Worm (Caenorhabditis elegans) whole organism, late embryonic: Measurements from ENCODE around the gene C23H5.11.
A peak's percentile ranks its signal among the peaks of the same experiment; 100 is the strongest.

Experiments
- C08G9.2 ChIP-seq: sonication (generic microtip); optimal IDR thresholded peaks from 2 replicates; lab custom pipeline; 2016; ENCODE audit warnings: mild to moderate bottlenecking, missing genetic modification characterization, moderate library complexity, missing compliant biosample characterization
- C38D4.7 ChIP-seq: fragments of 200-800 bp; sonication (Bioruptor generic); optimal IDR thresholded peaks from 2 replicates; lab custom pipeline; 2018; ENCODE audit warnings: mild to moderate bottlenecking, missing genetic modification characterization, moderate library complexity, missing compliant biosample characterization
- F13H6.1 ChIP-seq: sonication (generic microtip); optimal IDR thresholded peaks from 2 replicates; lab custom pipeline; 2016; ENCODE audit warnings: missing genetic modification characterization, missing compliant biosample characterization
- Y22D7AL.16 ChIP-seq: sonication (generic microtip); optimal IDR thresholded peaks from 2 replicates; lab custom pipeline; 2016; ENCODE audit warnings: missing genetic modification characterization, missing compliant biosample characterization
- ahr-1 ChIP-seq: sonication (generic microtip); optimal IDR thresholded peaks from 2 replicates; lab custom pipeline; 2016; ENCODE audit warnings: missing genetic modification characterization, missing compliant biosample characterization
- ceh-14 ChIP-seq: sonication (generic microtip); optimal IDR thresholded peaks from 2 replicates; lab custom pipeline; 2016; ENCODE audit warnings: missing genotype, missing genetic modification characterization, missing compliant biosample characterization
- ceh-19 ChIP-seq: fragments of 200-800 bp; sonication (Bioruptor generic); optimal IDR thresholded peaks from 2 replicates; lab custom pipeline; 2018; ENCODE audit warnings: mild to moderate bottlenecking, missing genetic modification characterization, missing compliant biosample characterization
- ceh-22 ChIP-seq: sonication (generic microtip); optimal IDR thresholded peaks from 2 replicates; lab custom pipeline; 2017; ENCODE audit warnings: missing biosample characterization, missing genetic modification characterization
- ceh-31 ChIP-seq: sonication (generic microtip); optimal IDR thresholded peaks from 2 replicates; lab custom pipeline; 2016; ENCODE audit warnings: missing genetic modification characterization, missing compliant biosample characterization
- ceh-34 ChIP-seq: sonication (generic microtip); optimal IDR thresholded peaks from 2 replicates; lab custom pipeline; 2016; ENCODE audit warnings: mild to moderate bottlenecking, missing genetic modification characterization, missing compliant biosample characterization
- ceh-45 ChIP-seq: fragments of 200-800 bp; sonication (Bioruptor generic); IDR thresholded peaks from 2 replicates; pipeline ENCODE4 v1.3.6; 2022; ENCODE audit warnings: missing genetic modification reagents, missing genetic modification characterization, missing compliant biosample characterization
- ceh-48 ChIP-seq: sonication (generic microtip); optimal IDR thresholded peaks from 2 replicates; lab custom pipeline; 2016; ENCODE audit warnings: missing genetic modification characterization, inconsistent platforms, missing compliant biosample characterization
- ceh-6 ChIP-seq: fragments of 200-800 bp; sonication (Bioruptor generic); optimal IDR thresholded peaks from 2 replicates; lab custom pipeline; 2018; ENCODE audit warnings: mild to moderate bottlenecking, missing genetic modification characterization, missing compliant biosample characterization
- che-1 ChIP-seq: sonication (generic microtip); optimal IDR thresholded peaks from 2 replicates; lab custom pipeline; 2016; ENCODE audit warnings: mild to moderate bottlenecking, missing genetic modification characterization, missing compliant biosample characterization
- dmd-4 ChIP-seq: sonication (generic microtip); optimal IDR thresholded peaks from 2 replicates; lab custom pipeline; 2016; ENCODE audit warnings: borderline replicate concordance, missing genetic modification characterization, missing compliant biosample characterization
- elt-4 ChIP-seq: sonication (generic microtip); optimal IDR thresholded peaks from 2 replicates; lab custom pipeline; 2016; ENCODE audit warnings: missing genetic modification characterization, missing compliant biosample characterization
- eyg-1 ChIP-seq: sonication (generic microtip); optimal IDR thresholded peaks from 2 replicates; lab custom pipeline; 2016; ENCODE audit warnings: missing genotype, missing genetic modification characterization, missing compliant biosample characterization
- fax-1 ChIP-seq: sonication (generic microtip); optimal IDR thresholded peaks from 2 replicates; lab custom pipeline; 2016; ENCODE audit warnings: missing genotype, missing genetic modification characterization, missing compliant biosample characterization
- fkh-10 ChIP-seq: fragments of 150-350 bp; optimal IDR thresholded peaks from 2 replicates; lab custom pipeline; 2014; ENCODE audit warnings: missing biosample characterization, missing genetic modification reagents, missing genetic modification characterization
- gmeb-2 ChIP-seq: sonication (generic microtip); optimal IDR thresholded peaks from 2 replicates; lab custom pipeline; 2016; ENCODE audit warnings: missing genetic modification characterization, inconsistent platforms, missing compliant biosample characterization
- hlh-15 ChIP-seq: sonication (generic microtip); optimal IDR thresholded peaks from 2 replicates; lab custom pipeline; 2016; ENCODE audit warnings: missing genetic modification characterization, missing compliant biosample characterization
- hlh-30 ChIP-seq: sonication (generic microtip); optimal IDR thresholded peaks from 2 replicates; lab custom pipeline; 2017; ENCODE audit warnings: antibody characterized with exemption, missing genetic modification characterization, missing compliant biosample characterization; ENCODE audit not compliant: insufficient read depth
- hlh-6 ChIP-seq: sonication (generic microtip); optimal IDR thresholded peaks from 2 replicates; lab custom pipeline; 2016; ENCODE audit warnings: missing genotype, missing genetic modification characterization, missing compliant biosample characterization
- lin-11 ChIP-seq: fragments of 200-800 bp; sonication (Bioruptor generic); optimal IDR thresholded peaks from 2 replicates; lab custom pipeline; 2018; ENCODE audit warnings: mild to moderate bottlenecking, missing genetic modification characterization, missing compliant biosample characterization
- nhr-11 ChIP-seq: fragments of 150-350 bp; optimal IDR thresholded peaks from 2 replicates; lab custom pipeline; 2014; ENCODE audit warnings: missing biosample characterization, missing genetic modification characterization
- nhr-232 ChIP-seq: sonication (generic microtip); optimal IDR thresholded peaks from 2 replicates; lab custom pipeline; 2016; ENCODE audit warnings: missing genetic modification characterization, missing compliant biosample characterization
- odd-2 ChIP-seq: sonication (generic microtip); optimal IDR thresholded peaks from 2 replicates; lab custom pipeline; 2017; ENCODE audit warnings: antibody characterized with exemption, mild to moderate bottlenecking, missing genetic modification characterization, missing compliant biosample characterization
- pqm-1 ChIP-seq: sonication (generic microtip); optimal IDR thresholded peaks from 2 replicates; lab custom pipeline; 2016; ENCODE audit warnings: missing genetic modification characterization, missing compliant biosample characterization
- pros-1 ChIP-seq: fragments of 150-350 bp; optimal IDR thresholded peaks from 2 replicates; lab custom pipeline; 2014; ENCODE audit warnings: missing biosample characterization, missing genetic modification reagents, missing genetic modification characterization
- ref-2 ChIP-seq: sonication (generic microtip); optimal IDR thresholded peaks from 2 replicates; lab custom pipeline; 2016; ENCODE audit warnings: missing genetic modification characterization, missing compliant biosample characterization
- rnt-1 ChIP-seq: sonication (generic microtip); optimal IDR thresholded peaks from 2 replicates; lab custom pipeline; 2016; ENCODE audit warnings: missing genetic modification characterization, missing compliant biosample characterization
- tbx-2 ChIP-seq: sonication (generic microtip); optimal IDR thresholded peaks from 2 replicates; lab custom pipeline; 2016; ENCODE audit warnings: missing genetic modification characterization, missing compliant biosample characterization
- tbx-7 ChIP-seq: sonication (generic microtip); optimal IDR thresholded peaks from 2 replicates; lab custom pipeline; 2016; ENCODE audit warnings: missing genotype, missing genetic modification characterization, missing compliant biosample characterization
- ttx-3 ChIP-seq: sonication (generic microtip); optimal IDR thresholded peaks from 2 replicates; lab custom pipeline; 2016; ENCODE audit warnings: missing genetic modification reagents, missing genetic modification characterization, missing compliant biosample characterization
- unc-55 ChIP-seq: sonication (generic microtip); optimal IDR thresholded peaks from 2 replicates; lab custom pipeline; 2017; ENCODE audit warnings: missing biosample characterization, missing genetic modification reagents, missing genetic modification characterization
- zip-5 ChIP-seq: sonication (generic microtip); optimal IDR thresholded peaks from 2 replicates; lab custom pipeline; 2016; ENCODE audit warnings: missing genetic modification characterization, missing compliant biosample characterization

Gene C23H5.11

DNA sequence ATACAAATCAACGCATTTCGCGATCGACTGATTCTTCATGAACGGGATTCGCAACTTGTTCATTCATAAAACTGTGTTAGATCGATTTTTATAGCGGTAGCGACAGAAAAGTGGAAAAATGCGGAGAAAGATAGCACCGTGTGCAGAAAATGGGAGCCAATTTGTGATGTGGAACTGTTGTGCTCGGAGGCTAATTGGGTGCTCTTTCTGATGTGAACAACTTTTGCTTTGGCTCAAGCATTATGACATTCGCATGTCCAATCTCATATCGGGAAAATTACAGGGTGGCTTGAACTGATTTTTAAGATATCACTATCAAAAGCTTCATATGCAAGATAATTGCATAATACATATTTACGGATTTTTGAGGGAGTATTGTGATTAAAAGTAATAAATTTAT is at the start of gene C23H5.11:
TSS of gene C23H5.11 (minus strand) at position 101 of the 400 bp plus-strand sequence.
- TF ChIP-seq hlh-30 = no peak
- no peak for TF ChIP-seq ceh-45 (GFP tag; lab: Robert Waterston, UW)
- no peak for TF ChIP-seq zip-5 (tag; lab: Kevin White, UChicago)

DNA sequence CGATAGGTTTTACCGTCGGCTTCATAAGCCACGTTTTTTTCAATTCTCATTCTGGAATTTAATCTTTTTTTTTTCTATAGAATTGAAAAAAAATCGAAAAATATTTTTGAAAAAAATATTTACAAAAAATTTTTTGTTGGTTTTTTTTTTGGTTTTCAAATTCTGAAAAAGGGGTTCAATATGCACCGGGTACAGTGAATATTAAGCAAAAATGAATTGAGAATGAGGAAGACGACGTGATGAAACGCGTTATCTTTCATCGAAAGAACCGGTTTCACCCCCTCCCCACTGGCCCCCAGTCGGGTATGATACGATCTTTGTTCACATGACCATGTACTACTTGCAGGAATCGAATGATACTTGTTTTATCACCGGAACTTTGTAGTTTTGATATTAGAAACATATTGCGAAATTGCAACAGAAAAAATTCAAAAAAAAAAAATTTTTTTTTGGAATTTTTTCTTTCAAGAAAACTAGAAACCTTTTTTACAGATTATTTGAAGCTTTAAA is 49.6 kb upstream of the C23H5.11 start, which contains the start of gene C54E4.5:
TSS of gene C54E4.5 (minus strand) at position 51 of the 510 bp plus-strand sequence.
- TF ChIP-seq hlh-6 (tag; lab: Kevin White, UChicago) (no peak), ttx-3 (no peak), ceh-34 (no peak), lin-11 (tag; lab: Kevin White, UChicago) (no peak), ceh-31 (tag; lab: Kevin White, UChicago) (no peak), unc-55 (GFP tag; lab: Kevin White, UChicago) (no peak), ceh-19 (GFP tag; lab: Kevin White, UChicago) (no peak), odd-2 (no peak), fkh-10 (no peak), eyg-1 (tag; lab: Kevin White, UChicago) (no peak), tbx-2 (tag; lab: Kevin White, UChicago) (no peak), C08G9.2 (tag; lab: Kevin White, UChicago) (no peak), ceh-14 (tag; lab: Kevin White, UChicago) (no peak), ceh-48 (tag; lab: Kevin White, UChicago) (no peak)

DNA sequence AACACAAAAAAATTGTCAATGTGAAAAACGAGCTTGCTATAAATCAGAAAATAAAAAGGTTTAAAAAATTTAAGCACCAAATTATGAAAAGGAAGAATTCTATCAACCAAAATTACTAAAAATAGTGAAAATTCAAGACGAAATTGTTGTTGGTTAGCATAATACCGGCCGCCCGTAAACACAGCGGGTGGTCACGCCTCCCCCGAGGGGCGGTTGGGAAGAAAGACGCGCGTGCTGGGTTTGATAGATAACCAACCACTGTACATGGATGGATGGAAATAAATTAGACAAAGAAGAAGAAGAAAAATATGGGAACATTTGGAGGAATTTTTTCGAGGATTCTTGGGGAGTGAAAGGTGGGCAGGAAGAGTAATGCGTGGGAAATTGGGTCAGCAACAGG is 42.6 kb upstream of the C23H5.11 start:
- TF ChIP-seq ref-2 (tag; lab: Kevin White, UChicago) (peak; percentile 55), unc-55 (GFP tag; lab: Kevin White, UChicago) (no peak)
- TF ChIP-seq, all 69 proteins: peak for 1

DNA sequence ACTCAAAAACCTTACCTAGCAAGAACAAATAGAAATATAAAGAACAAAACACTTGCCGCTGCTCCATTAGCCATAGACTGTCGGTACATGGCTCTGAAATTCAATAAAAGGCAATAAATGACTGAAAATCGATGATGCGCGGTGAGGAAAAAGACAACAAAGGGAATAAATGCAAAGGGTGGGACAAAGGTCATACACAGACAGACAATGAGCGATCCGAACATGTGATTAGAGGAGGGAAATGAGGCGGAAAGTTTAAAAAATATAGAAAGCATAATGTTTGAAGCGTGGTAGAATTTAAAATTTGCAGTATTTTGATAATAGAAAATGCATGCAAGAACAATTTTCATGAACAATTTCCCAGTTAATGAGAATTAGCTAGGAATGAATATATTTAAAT is 40.9 kb upstream of the C23H5.11 start, which contains the start of gene C54E4.12:
TSS of gene C54E4.12 (minus strand) at position 101 of the 400 bp plus-strand sequence.
- peak; percentile 34 for TF ChIP-seq hlh-30
- TF ChIP-seq ceh-22 (tag; lab: Kevin White, UChicago) = no peak
- no peak for TF ChIP-seq gmeb-2 (tag; lab: Kevin White, UChicago)
- no peak for TF ChIP-seq elt-4
- TF ChIP-seq hlh-6 (tag; lab: Kevin White, UChicago) = no peak

DNA sequence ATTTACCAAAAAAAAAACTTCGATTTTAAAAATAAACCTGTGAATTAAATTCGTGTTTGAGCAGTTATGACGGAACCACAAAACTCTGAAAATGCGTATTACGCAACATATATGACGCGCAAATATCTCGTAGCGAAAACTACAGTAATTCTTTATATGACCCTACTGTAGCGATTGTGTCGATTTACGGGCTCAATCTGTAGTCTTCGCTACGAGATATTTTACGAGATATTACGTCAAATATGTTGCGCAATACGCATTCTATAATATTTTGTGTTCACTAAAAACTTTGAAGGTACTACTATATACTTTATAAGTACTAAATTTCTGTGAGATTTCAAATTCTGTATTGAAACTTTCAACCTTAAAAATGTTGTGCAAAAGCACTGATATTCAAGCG is 37.8 kb upstream of the C23H5.11 start:
- TF ChIP-seq pros-1 (tag; lab: Kevin White, UChicago) (no peak), ceh-19 (GFP tag; lab: Kevin White, UChicago) (no peak), pqm-1 (tag; lab: Kevin White, UChicago) (no peak), ahr-1 (no peak), tbx-7 (tag; lab: Kevin White, UChicago) (no peak), nhr-232 (no peak), rnt-1 (tag; lab: Kevin White, UChicago) (no peak), unc-55 (GFP tag; lab: Kevin White, UChicago) (no peak), fax-1 (tag; lab: Kevin White, UChicago) (no peak), hlh-15 (tag; lab: Kevin White, UChicago) (no peak), nhr-11 (no peak), F13H6.1 (tag; lab: Kevin White, UChicago) (no peak), hlh-30 (no peak), che-1 (tag; lab: Kevin White, UChicago) (no peak), dmd-4 (tag; lab: Kevin White, UChicago) (no peak), hlh-6 (tag; lab: Kevin White, UChicago) (no peak), Y22D7AL.16 (tag; lab: Kevin White, UChicago) (no peak), C38D4.7 (GFP tag; lab: Kevin White, UChicago) (no peak), odd-2 (no peak), ceh-6 (GFP tag; lab: Kevin White, UChicago) (no peak)
